Worm (Caenorhabditis elegans): Measurements from ENCODE around the gene cbs-1.

cbs-1 gene

DNA sequence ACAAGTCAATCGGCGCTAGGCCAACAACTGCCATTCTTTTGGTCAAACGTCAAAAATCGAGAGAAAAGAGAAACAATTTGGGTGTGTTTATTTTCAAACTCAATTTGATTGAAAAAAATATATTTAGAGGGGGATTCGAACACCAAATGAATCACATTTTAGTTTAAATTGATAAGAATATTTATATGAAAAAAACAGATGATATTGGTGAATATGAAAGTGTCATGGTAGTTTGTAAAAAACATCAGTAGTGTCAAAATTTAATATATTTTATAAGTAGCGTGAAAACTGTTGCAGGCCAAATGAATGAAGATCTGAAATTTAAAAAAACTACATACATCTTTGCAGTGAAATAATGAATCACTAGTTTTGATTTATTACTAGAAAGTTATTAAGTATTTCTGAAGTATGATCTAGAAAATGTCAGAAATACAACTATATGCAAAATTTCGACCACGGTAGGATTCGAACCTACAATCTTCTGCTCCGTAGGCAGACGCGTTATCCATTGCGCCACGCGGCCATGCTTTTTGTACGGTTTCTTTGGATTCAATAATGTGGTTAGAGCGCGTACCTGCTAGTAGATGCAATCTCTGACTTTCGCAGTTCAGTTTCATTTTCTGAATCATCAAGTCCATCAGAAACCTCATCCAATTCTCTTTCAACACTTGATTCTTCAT lies 36.0 kb upstream of the cbs-1 start, which contains the start of gene F19C6.4 (continued):
- TF ChIP-seq dmd-6 (GFP tag; IDR thresholded peaks at IDR 0.05), result 0 out of 2 replicates have a peak, but pooled peaks have one; percentile 11
- TF ChIP-seq hmg-1.1 (GFP tag; IDR thresholded peaks at IDR 0.05), result 0 out of 2 replicates have a peak, but pooled peaks have one; percentile 36
- peak; percentile 36 for TF ChIP-seq dve-1 (tag; optimal IDR thresholded peaks at IDR 0.05; ENCODE audit: insufficient read depth)
- TF ChIP-seq ceh-32 (tag; optimal IDR thresholded peaks at IDR 0.05; ENCODE audit: poor library complexity), result no peak
- no peak for TF ChIP-seq nhr-237 (tag; optimal IDR thresholded peaks at IDR 0.05)
- TF ChIP-seq egl-27 (tag; optimal IDR thresholded peaks at IDR 0.05), result no peak
- no peak for TF ChIP-seq ces-1 (GFP tag; optimal IDR thresholded peaks at IDR 0.05)
- no peak for TF ChIP-seq zip-2 (tag; optimal IDR thresholded peaks at IDR 0.05)
- TF ChIP-seq sdz-12 (GFP tag; optimal IDR thresholded peaks at IDR 0.05), result no peak
- TF ChIP-seq tag-97 (GFP tag; IDR thresholded peaks at IDR 0.05), result no peak
- no peak for TF ChIP-seq nhr-76 (tag; optimal IDR thresholded peaks at IDR 0.05)
- TF ChIP-seq set-16 (GFP tag; IDR thresholded peaks at IDR 0.05), result no peak
- TF ChIP-seq hlh-30 (tag; optimal IDR thresholded peaks at IDR 0.05; ENCODE audit: insufficient read depth), result no peak
- TF ChIP-seq ama-1 (optimal IDR thresholded peaks at IDR 0.05), result no peak
- no peak for TF ChIP-seq jun-1 (tag; optimal IDR thresholded peaks at IDR 0.05)
- TF ChIP-seq aly-2 (tag; optimal IDR thresholded peaks at IDR 0.05), result no peak
- peak; percentile 53; the same call in 1 of the 2 replicates for TF ChIP-seq pha-4 (GFP tag; IDR thresholded peaks at IDR 0.05)
- TF ChIP-seq pha-4 (tag; optimal IDR thresholded peaks at IDR 0.05), result no peak
- no peak for TF ChIP-seq nhr-102 (tag; optimal IDR thresholded peaks at IDR 0.05)
- TF ChIP-seq ctbp-1 (GFP tag; IDR thresholded peaks at IDR 0.05), result no peak
- TF ChIP-seq lin-39 (tag; optimal IDR thresholded peaks at IDR 0.05), result no peak
- no peak for TF ChIP-seq lim-7 (GFP tag; IDR thresholded peaks at IDR 0.05)
- TF ChIP-seq R02D3.7 (tag; optimal IDR thresholded peaks at IDR 0.05), result no peak
- peak; percentile 90 for TF ChIP-seq snpc-1.2 (GFP tag; IDR thresholded peaks at IDR 0.05)
- no peak for TF ChIP-seq snpc-4 (tag; optimal IDR thresholded peaks at IDR 0.05)
- no peak for TF ChIP-seq mdt-29 (GFP tag; IDR thresholded peaks at IDR 0.05)
- TF ChIP-seq attf-4 (tag; optimal IDR thresholded peaks at IDR 0.05), result no peak
- TF ChIP-seq php-3 (GFP tag; IDR thresholded peaks at IDR 0.05), result no peak
- no peak for TF ChIP-seq fkh-10 (GFP tag; optimal IDR thresholded peaks at IDR 0.05)
- TF ChIP-seq rbr-2 (tag; optimal IDR thresholded peaks at IDR 0.05), result no peak
- no peak for TF ChIP-seq zfp-3 (GFP tag; conservative IDR thresholded peaks at IDR 0.05)
- no peak for TF ChIP-seq nhr-25 (tag; optimal IDR thresholded peaks at IDR 0.05; ENCODE audit: borderline replicate concordance, insufficient read depth)
- no peak for TF ChIP-seq F37D6.2 (tag; optimal IDR thresholded peaks at IDR 0.05)
- peak; percentile 75 for TF ChIP-seq tra-1 (GFP tag; IDR thresholded peaks at IDR 0.05)
- TF ChIP-seq ZK337.2 (GFP tag; IDR thresholded peaks at IDR 0.05), result 0 out of 2 replicates have a peak, but pooled peaks have one; percentile 43
- peak; percentile 42; the same call in 1 of the 2 replicates for TF ChIP-seq dmd-8 (GFP tag; IDR thresholded peaks at IDR 0.05)
- no peak for TF ChIP-seq lsy-2 (tag; optimal IDR thresholded peaks at IDR 0.05)
- TF ChIP-seq skn-1 (tag; optimal IDR thresholded peaks at IDR 0.05), result no peak
- no peak for TF ChIP-seq gei-8 (GFP tag; optimal IDR thresholded peaks at IDR 0.05)
- no peak for TF ChIP-seq zfp-2 (tag; optimal IDR thresholded peaks at IDR 0.05)
- TF ChIP-seq egl-43 (GFP tag; IDR thresholded peaks at IDR 0.05), result no peak
- TF ChIP-seq unc-62 (GFP tag; optimal IDR thresholded peaks at IDR 0.05 in 1 of 2), result no peak
- TF ChIP-seq unc-62 (tag; optimal IDR thresholded peaks at IDR 0.05), result no peak
- no peak for TF ChIP-seq daf-8 (GFP tag; IDR thresholded peaks at IDR 0.05)
- no peak for TF ChIP-seq lin-13 (GFP tag; optimal IDR thresholded peaks at IDR 0.05)
- TF ChIP-seq lin-1 (GFP tag; IDR thresholded peaks at IDR 0.05), result no peak
- no peak for TF ChIP-seq ceh-62 (tag; optimal IDR thresholded peaks at IDR 0.05)
- no peak for TF ChIP-seq duxl-1 (tag; optimal IDR thresholded peaks at IDR 0.05; ENCODE audit: poor library complexity)
- TF ChIP-seq dmd-9 (GFP tag; IDR thresholded peaks at IDR 0.05), result no peak
- no peak for TF ChIP-seq zip-11 (GFP tag; IDR thresholded peaks at IDR 0.05)
- no peak for TF ChIP-seq zag-1 (tag; optimal IDR thresholded peaks at IDR 0.05)
